Fruit fly (Drosophila melanogaster): ENCODE data around the gene CG1236.

The CG1236 gene

dm6 chr3R:5742278-5743196 is 6.0 kb downstream of the CG1236 start, which contains the start of the genes Sym and Madm:
Gene Sym, minus strand, starts transcription at chr3R:5742476.
Gene Madm, plus strand, starts transcription at chr3R:5742510.
- TF ChIP-seq CG7101 (tag; optimal IDR thresholded peaks at IDR 0.05) (peak; percentile 19), CG5204 (GFP tag; optimal IDR thresholded peaks at IDR 0.05) (peak; percentile 15), Hr96 (GFP tag; optimal IDR thresholded peaks at IDR 0.05) (peak; percentile 51), CG7045 (GFP tag; optimal IDR thresholded peaks at IDR 0.05) (no peak), CG14711 (tag; optimal IDR thresholded peaks at IDR 0.05) (peak; percentile 11), cic (GFP tag; optimal IDR thresholded peaks at IDR 0.05) (no peak), CG33017 (tag; optimal IDR thresholded peaks at IDR 0.05) (no peak), Mnt (GFP tag; optimal IDR thresholded peaks at IDR 0.05) (peak; percentile 63), Clk (GFP tag; optimal IDR thresholded peaks at IDR 0.05) (no peak), kay (GFP tag; ENCODE audit: borderline replicate concordance) (no peak), pad (GFP tag; optimal IDR thresholded peaks at IDR 0.05) (peak; percentile 13), cnc (optimal IDR thresholded peaks at IDR 0.05) (no peak), bab1 (GFP tag; optimal IDR thresholded peaks at IDR 0.05) (peak; percentile 41), Crg-1 (GFP tag; optimal IDR thresholded peaks at IDR 0.05) (peak; percentile 3), tj (GFP tag; optimal IDR thresholded peaks at IDR 0.05) (peak; percentile 42), CG12768 (GFP tag; optimal IDR thresholded peaks at IDR 0.05) (no peak), CG1620 (GFP tag; optimal IDR thresholded peaks at IDR 0.05) (peak; percentile 40), CG11617 (GFP tag; optimal IDR thresholded peaks at IDR 0.05) (peak; percentile 34), ovo (GFP tag; optimal IDR thresholded peaks at IDR 0.05) (peak; percentile 15), toe (GFP tag; optimal IDR thresholded peaks at IDR 0.05) (no peak)

dm6 chr3R:5746646-5747045 is 10.1 kb downstream of the CG1236 start:
- TF ChIP-seq Crg-1 (GFP tag; optimal IDR thresholded peaks at IDR 0.05) = no peak

- TF ChIP-seq Crg-1 (GFP tag; optimal IDR thresholded peaks at IDR 0.05) (no peak), CG14711 (tag; optimal IDR thresholded peaks at IDR 0.05) (no peak), CG1620 (GFP tag; optimal IDR thresholded peaks at IDR 0.05) (no peak), CG11617 (GFP tag; optimal IDR thresholded peaks at IDR 0.05) (no peak), ovo (GFP tag; optimal IDR thresholded peaks at IDR 0.05) (no peak), Mnt (GFP tag; optimal IDR thresholded peaks at IDR 0.05) (no peak), CG33017 (tag; optimal IDR thresholded peaks at IDR 0.05) (no peak), tj (GFP tag; optimal IDR thresholded peaks at IDR 0.05) (no peak), toe (GFP tag; optimal IDR thresholded peaks at IDR 0.05) (no peak), cic (GFP tag; optimal IDR thresholded peaks at IDR 0.05) (no peak), kay (GFP tag; ENCODE audit: borderline replicate concordance) (peak; percentile 74), CG7045 (GFP tag; optimal IDR thresholded peaks at IDR 0.05) (no peak), CG7101 (tag; optimal IDR thresholded peaks at IDR 0.05) (no peak), bab1 (GFP tag; optimal IDR thresholded peaks at IDR 0.05) (peak; percentile 32), Clk (GFP tag; optimal IDR thresholded peaks at IDR 0.05) (no peak), CG12768 (GFP tag; optimal IDR thresholded peaks at IDR 0.05) (no peak), cnc (optimal IDR thresholded peaks at IDR 0.05) (no peak)
These were observed 18.0 kb downstream of the CG1236 start, which contains the start of gene Dcps for dm6 chr3R:5754594-5754993. Gene Dcps, minus strand, starts transcription at chr3R:5754774.

- no peak for TF ChIP-seq cic (GFP tag; optimal IDR thresholded peaks at IDR 0.05)
- no peak for TF ChIP-seq cnc (optimal IDR thresholded peaks at IDR 0.05)
- TF ChIP-seq CG12768 (GFP tag; optimal IDR thresholded peaks at IDR 0.05) = no peak
- TF ChIP-seq bab1 (GFP tag; optimal IDR thresholded peaks at IDR 0.05) = peak; percentile 63
- TF ChIP-seq Clk (GFP tag; optimal IDR thresholded peaks at IDR 0.05) = no peak
- TF ChIP-seq CG5204 (GFP tag; optimal IDR thresholded peaks at IDR 0.05) = no peak
- TF ChIP-seq Crg-1 (GFP tag; optimal IDR thresholded peaks at IDR 0.05) = peak; percentile 25
- TF ChIP-seq CG1620 (GFP tag; optimal IDR thresholded peaks at IDR 0.05) = peak; percentile 30
- TF ChIP-seq CG7045 (GFP tag; optimal IDR thresholded peaks at IDR 0.05) = no peak
- TF ChIP-seq CG33017 (tag; optimal IDR thresholded peaks at IDR 0.05) = peak; percentile 7
- TF ChIP-seq CG7101 (tag; optimal IDR thresholded peaks at IDR 0.05) = peak; percentile 45
- TF ChIP-seq tj (GFP tag; optimal IDR thresholded peaks at IDR 0.05) = no peak
- peak; percentile 25 for TF ChIP-seq CG14711 (tag; optimal IDR thresholded peaks at IDR 0.05)
- no peak for TF ChIP-seq toe (GFP tag; optimal IDR thresholded peaks at IDR 0.05)
- peak; percentile 8 for TF ChIP-seq CG11617 (GFP tag; optimal IDR thresholded peaks at IDR 0.05)
- peak; percentile 31 for TF ChIP-seq Mnt (GFP tag; optimal IDR thresholded peaks at IDR 0.05)
- TF ChIP-seq pad (GFP tag; optimal IDR thresholded peaks at IDR 0.05) = peak; percentile 2
- TF ChIP-seq kay (GFP tag; ENCODE audit: borderline replicate concordance) = no peak
- peak; percentile 24 for TF ChIP-seq Hr96 (GFP tag; optimal IDR thresholded peaks at IDR 0.05)
- TF ChIP-seq ovo (GFP tag; optimal IDR thresholded peaks at IDR 0.05) = no peak
These were observed 22.2 kb downstream of the CG1236 start, which contains the start of gene Sec8 for dm6 chr3R:5758624-5759209. Gene Sec8, minus strand, starts transcription at chr3R:5758997.

dm6 chr3R:5760980-5761379 is 24.4 kb downstream of the CG1236 start:
- TF ChIP-seq Crg-1 (GFP tag; optimal IDR thresholded peaks at IDR 0.05) (no peak), CG7101 (tag; optimal IDR thresholded peaks at IDR 0.05) (peak; percentile 64), Clk (GFP tag; optimal IDR thresholded peaks at IDR 0.05) (no peak), Mnt (GFP tag; optimal IDR thresholded peaks at IDR 0.05) (no peak), CG33017 (tag; optimal IDR thresholded peaks at IDR 0.05) (no peak), CG1620 (GFP tag; optimal IDR thresholded peaks at IDR 0.05) (no peak), CG12768 (GFP tag; optimal IDR thresholded peaks at IDR 0.05) (peak; percentile 22), ovo (GFP tag; optimal IDR thresholded peaks at IDR 0.05) (no peak), bab1 (GFP tag; optimal IDR thresholded peaks at IDR 0.05) (no peak), kay (GFP tag; ENCODE audit: borderline replicate concordance) (no peak)

All from whole organism, adult.